Worm (Caenorhabditis elegans) whole organism, L2 larva: ENCODE data around the gene F31F6.1.
A peak's percentile ranks its signal among the peaks of the same experiment; 100 is the strongest.

Experiments used
- C34F6.9 ChIP-seq: fragments of 150-350 bp; optimal IDR thresholded peaks from 2 replicates; lab custom pipeline; 2014; ENCODE audit warnings: missing biosample characterization, missing genetic modification characterization
- F13H6.1 ChIP-seq: sonication (generic microtip); optimal IDR thresholded peaks from 2 replicates; lab custom pipeline; 2016; ENCODE audit warnings: missing genetic modification characterization, missing compliant biosample characterization
- R02D3.7 ChIP-seq: fragments of 150-350 bp; optimal IDR thresholded peaks from 2 replicates; lab custom pipeline; 2014; ENCODE audit warnings: missing biosample characterization, missing genetic modification characterization
- ZK546.5 ChIP-seq: sonication (generic microtip); optimal IDR thresholded peaks from 2 replicates; lab custom pipeline; 2017; ENCODE audit warnings: missing biosample characterization, missing genetic modification characterization
- alr-1 ChIP-seq: fragments of 150-350 bp; optimal IDR thresholded peaks from 2 replicates; lab custom pipeline; 2014; ENCODE audit warnings: missing biosample characterization, missing genetic modification characterization
- ama-1 ChIP-seq: fragments of 150-350 bp; optimal IDR thresholded peaks from 2 replicates; lab custom pipeline; 2018; ENCODE audit warnings: inconsistent platforms
- blmp-1 ChIP-seq: sonication (generic microtip); optimal IDR thresholded peaks from 2 replicates; lab custom pipeline; 2017; ENCODE audit warnings: missing genetic modification characterization, mild to moderate bottlenecking, missing compliant biosample characterization, antibody characterized with exemption, moderate library complexity; ENCODE audit not compliant: insufficient read depth
- ceh-16 ChIP-seq: fragments of 150-350 bp; optimal IDR thresholded peaks from 2 replicates; lab custom pipeline; 2014; ENCODE audit warnings: missing biosample characterization, missing genetic modification characterization
- ceh-82 ChIP-seq: fragments of 150-350 bp; optimal IDR thresholded peaks from 2 replicates; lab custom pipeline; 2014; ENCODE audit warnings: missing biosample characterization, missing genetic modification characterization
- crh-2 ChIP-seq: sonication (generic microtip); optimal IDR thresholded peaks from 2 replicates; lab custom pipeline; 2017; ENCODE audit warnings: missing biosample characterization, missing genetic modification characterization
- egl-27 ChIP-seq: sonication (generic microtip); optimal IDR thresholded peaks from 3 replicates; lab custom pipeline; 2017; ENCODE audit warnings: missing biosample characterization, missing genetic modification reagents, missing genetic modification characterization
- elt-3 ChIP-seq: sonication (generic microtip); optimal IDR thresholded peaks from 2 replicates; lab custom pipeline; 2017; ENCODE audit warnings: missing biosample characterization, missing genetic modification characterization
- fos-1 ChIP-seq: fragments of 150-350 bp; optimal IDR thresholded peaks from 2 replicates; lab custom pipeline; 2014; ENCODE audit warnings: missing biosample characterization, missing genetic modification characterization
- gmeb-1 ChIP-seq: fragments of 150-350 bp; optimal IDR thresholded peaks from 2 replicates; lab custom pipeline; 2014; ENCODE audit warnings: missing biosample characterization, missing genetic modification characterization
- lin-11 ChIP-seq: fragments of 150-350 bp; sonication (generic microtip); optimal IDR thresholded peaks from 2 replicates; lab custom pipeline; 2014; ENCODE audit warnings: missing biosample characterization, missing genetic modification characterization, inconsistent platforms, mixed read lengths
- lin-13 ChIP-seq: fragments of 150-350 bp; optimal IDR thresholded peaks from 2 replicates; lab custom pipeline; 2014; ENCODE audit warnings: missing biosample characterization, missing genetic modification reagents, missing genetic modification characterization
- lin-39 ChIP-seq: fragments of 150-350 bp; optimal IDR thresholded peaks from 2 replicates; lab custom pipeline; 2014; ENCODE audit warnings: missing biosample characterization, missing genetic modification reagents, missing genetic modification characterization
- lsy-2 ChIP-seq, 2 experiments: fragments of 150-350 bp in 1 of 2; sonication (generic microtip) in 1 of 2; optimal IDR thresholded peaks; 2 replicates each; lab custom pipeline; 2014 to 2017; ENCODE audit warnings: missing biosample characterization in 2 of 2, missing genetic modification characterization in 2 of 2
- mab-5 ChIP-seq: fragments of 150-350 bp; optimal IDR thresholded peaks from 2 replicates; lab custom pipeline; 2014; ENCODE audit warnings: missing biosample characterization, missing genetic modification characterization
- mbf-1 ChIP-seq: sonication (generic microtip); optimal IDR thresholded peaks from 2 replicates; lab custom pipeline; 2017; ENCODE audit warnings: missing biosample characterization, missing genetic modification characterization
- mdl-1 ChIP-seq, 2 experiments: fragments of 150-350 bp in 1 of 2; sonication (generic microtip) in 1 of 2; optimal IDR thresholded peaks; 2 replicates each; lab custom pipeline; 2017; ENCODE audit warnings: missing biosample characterization in 2 of 2, missing genetic modification characterization in 2 of 2
- nhr-10 ChIP-seq: sonication (generic microtip); optimal IDR thresholded peaks from 2 replicates; lab custom pipeline; 2017; ENCODE audit warnings: missing biosample characterization, missing genetic modification characterization
- nhr-11 ChIP-seq: fragments of 150-350 bp; optimal IDR thresholded peaks from 2 replicates; lab custom pipeline; 2014; ENCODE audit warnings: missing biosample characterization, missing genetic modification characterization
- nhr-12 ChIP-seq: fragments of 150-350 bp; optimal IDR thresholded peaks from 2 replicates; lab custom pipeline; 2014; ENCODE audit warnings: missing biosample characterization, missing genetic modification characterization
- nhr-129 ChIP-seq: fragments of 150-350 bp; optimal IDR thresholded peaks from 2 replicates; lab custom pipeline; 2014; ENCODE audit warnings: missing biosample characterization, missing genetic modification characterization
- nhr-21 ChIP-seq: fragments of 150-350 bp; optimal IDR thresholded peaks from 2 replicates; lab custom pipeline; 2014; ENCODE audit warnings: missing biosample characterization, missing genetic modification characterization
- nhr-237 ChIP-seq: fragments of 150-350 bp; optimal IDR thresholded peaks from 2 replicates; lab custom pipeline; 2014; ENCODE audit warnings: missing biosample characterization, missing genetic modification characterization
- nhr-25 ChIP-seq: fragments of 150-350 bp; sonication (generic microtip); optimal IDR thresholded peaks from 3 replicates; lab custom pipeline; 2014; ENCODE audit warnings: missing biosample characterization, missing genetic modification characterization
- nhr-6 ChIP-seq: fragments of 150-350 bp; optimal IDR thresholded peaks from 2 replicates; lab custom pipeline; 2014; ENCODE audit warnings: missing biosample characterization, missing genetic modification characterization
- nhr-77 ChIP-seq: fragments of 150-350 bp; optimal IDR thresholded peaks from 2 replicates; lab custom pipeline; 2014; ENCODE audit warnings: missing biosample characterization, missing genetic modification characterization
- peb-1 ChIP-seq: fragments of 150-350 bp; optimal IDR thresholded peaks from 2 replicates; lab custom pipeline; 2014; ENCODE audit warnings: missing biosample characterization, missing genetic modification characterization
- sem-4 ChIP-seq: fragments of 150-350 bp; optimal IDR thresholded peaks from 2 replicates; lab custom pipeline; 2014; ENCODE audit warnings: missing biosample characterization, missing genetic modification reagents, missing genetic modification characterization
- skn-1 ChIP-seq: sonication (generic microtip); optimal IDR thresholded peaks from 2 replicates; lab custom pipeline; 2017; ENCODE audit warnings: missing biosample characterization, missing genetic modification characterization
- sma-3 ChIP-seq: sonication (generic microtip); optimal IDR thresholded peaks from 2 replicates; lab custom pipeline; 2016; ENCODE audit warnings: missing genetic modification reagents, missing genetic modification characterization, missing compliant biosample characterization
- sma-9 ChIP-seq, 2 experiments: fragments of 150-350 bp in 1 of 2; sonication (generic microtip) in 1 of 2; optimal IDR thresholded peaks; 2 replicates each; lab custom pipeline; 2014 to 2016; ENCODE audit warnings: missing genetic modification characterization in 2 of 2, mild to moderate bottlenecking in 1 of 2, missing biosample characterization in 1 of 2, missing compliant biosample characterization in 1 of 2, missing genetic modification reagents in 1 of 2, moderate library complexity in 1 of 2
- snpc-4 ChIP-seq: fragments of 150-350 bp; optimal IDR thresholded peaks from 2 replicates; lab custom pipeline; 2014; ENCODE audit warnings: missing biosample characterization, missing genetic modification characterization
- unc-55 ChIP-seq: fragments of 150-350 bp; sonication (generic microtip); optimal IDR thresholded peaks from 3 replicates; lab custom pipeline; 2014; ENCODE audit warnings: missing biosample characterization, missing genetic modification reagents, missing genetic modification characterization
- unc-62 ChIP-seq: fragments of 150-350 bp; optimal IDR thresholded peaks from 2 replicates; lab custom pipeline; 2014; ENCODE audit warnings: missing biosample characterization, missing genetic modification reagents, missing genetic modification characterization
- zag-1 ChIP-seq: fragments of 150-350 bp; optimal IDR thresholded peaks from 2 replicates; lab custom pipeline; 2014; ENCODE audit warnings: missing biosample characterization, missing genetic modification characterization
- ztf-1 ChIP-seq: fragments of 200-800 bp; sonication (Bioruptor generic); conservative IDR thresholded peaks from 2 replicates; pipeline ENCODE4 v1.3.6; 2022; ENCODE audit warnings: missing genetic modification characterization, missing compliant biosample characterization
- ztf-11 ChIP-seq: sonication (generic microtip); optimal IDR thresholded peaks from 2 replicates; lab custom pipeline; 2017; ENCODE audit warnings: missing biosample characterization, missing genetic modification characterization
- ztf-4 ChIP-seq: fragments of 150-350 bp; optimal IDR thresholded peaks from 2 replicates; lab custom pipeline; 2014; ENCODE audit warnings: missing biosample characterization, missing genetic modification characterization

The F31F6.1 gene

ce11 chrX:14841030-14841429 lies 27.1 kb downstream of the F31F6.1 start (continued):
- TF ChIP-seq lin-39: peak; percentile 50
- TF ChIP-seq, all 48 proteins: peak for 31

- TF ChIP-seq sma-9 (GFP tag; optimal IDR thresholded peaks at IDR 0.05; lab: Kevin White, UChicago) (peak; percentile 2), sma-9 (tag; optimal IDR thresholded peaks at IDR 0.05; lab: Kevin White, UChicago) (no peak), lin-13 (GFP tag; lab: Kevin White, UChicago) (no peak), nhr-237 (tag; lab: Kevin White, UChicago) (no peak), peb-1 (no peak)
- TF ChIP-seq, all 48 proteins: peak for 1
Observed at ce11 chrX:14838339-14838738, 29.8 kb downstream of the F31F6.1 start.

ce11 chrX:14831531-14831930 lies 36.6 kb downstream of the F31F6.1 start, which contains the start of gene dpf-2:
dpf-2 (plus strand) TSS chrX:14831831.
- TF ChIP-seq sma-9 (GFP tag; optimal IDR thresholded peaks at IDR 0.05; lab: Kevin White, UChicago) (no peak), sma-9 (tag; optimal IDR thresholded peaks at IDR 0.05; lab: Kevin White, UChicago) (no peak), blmp-1 (tag; lab: Kevin White, UChicago) (no peak)

DNA sequence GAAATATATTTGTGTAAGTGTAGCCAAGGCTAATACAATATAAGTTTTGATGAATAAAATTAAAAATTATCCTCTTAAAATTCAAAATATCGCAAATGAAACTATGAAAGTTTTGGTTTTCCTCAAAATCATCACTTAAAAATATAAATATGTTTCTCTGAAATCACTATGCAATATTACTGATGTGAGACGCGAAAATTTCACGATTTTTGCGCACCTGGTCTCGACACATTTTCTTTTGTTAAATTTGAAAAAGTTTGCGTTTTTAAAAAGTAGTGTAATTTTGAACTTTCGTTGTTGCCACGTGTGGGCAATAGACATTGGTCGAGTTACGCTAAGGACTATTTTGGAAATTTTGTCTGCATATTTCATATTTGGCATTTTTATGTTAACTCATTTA lies 39.3 kb downstream of the F31F6.1 start:
- no peak for TF ChIP-seq F13H6.1 (tag; lab: Kevin White, UChicago)
- TF ChIP-seq lsy-2 (tag; optimal IDR thresholded peaks at IDR 0.05; lab: Kevin White, UChicago): no peak
- TF ChIP-seq sma-9 (GFP tag; optimal IDR thresholded peaks at IDR 0.05; lab: Kevin White, UChicago): no peak
- no peak for TF ChIP-seq sma-9 (tag; optimal IDR thresholded peaks at IDR 0.05; lab: Kevin White, UChicago)
- no peak for TF ChIP-seq ceh-16

- TF ChIP-seq nhr-25 (tag; lab: Kevin White, UChicago) (peak; percentile 77), mdl-1 (tag; optimal IDR thresholded peaks at IDR 0.05; lab: Kevin White, UChicago) (peak; percentile 62 to 71), crh-2 (peak; percentile 91), lin-11 (peak; percentile 78), ztf-1 (no peak), snpc-4 (peak; percentile 12), unc-55 (GFP tag; lab: Kevin White, UChicago) (peak; percentile 63), R02D3.7 (no peak), nhr-21 (peak; percentile 21), lsy-2 (tag; optimal IDR thresholded peaks at IDR 0.05; lab: Kevin White, UChicago) (peak in 1 of 2 experiments; percentile 75), skn-1 (no peak), mab-5 (no peak), fos-1 (tag; lab: Kevin White, UChicago) (peak; percentile 86), gmeb-1 (peak; percentile 16), F13H6.1 (tag; lab: Kevin White, UChicago) (peak; percentile 77), zag-1 (tag; lab: Kevin White, UChicago) (peak; percentile 16), ZK546.5 (no peak), nhr-77 (tag; lab: Kevin White, UChicago) (no peak), ama-1 (lab: Kevin White, UChicago) (no peak), ceh-16 (peak; percentile 5), nhr-129 (tag; lab: Kevin White, UChicago) (peak; percentile 53), sma-9 (GFP tag; optimal IDR thresholded peaks at IDR 0.05; lab: Kevin White, UChicago) (peak; percentile 78), sma-9 (tag; optimal IDR thresholded peaks at IDR 0.05; lab: Kevin White, UChicago) (no peak), sma-3 (peak; percentile 70), nhr-10 (no peak), nhr-6 (tag; lab: Kevin White, UChicago) (peak; percentile 8), ztf-11 (no peak), alr-1 (no peak), blmp-1 (tag; lab: Kevin White, UChicago) (peak; percentile 10), ceh-82 (no peak), sem-4 (tag; lab: Kevin White, UChicago) (peak; percentile 15), peb-1 (no peak), ztf-4 (no peak), nhr-12 (no peak), nhr-237 (tag; lab: Kevin White, UChicago) (no peak), C34F6.9 (tag; lab: Kevin White, UChicago) (peak; percentile 84), elt-3 (no peak), lin-13 (GFP tag; lab: Kevin White, UChicago) (peak; percentile 46), egl-27 (tag; lab: Kevin White, UChicago) (no peak), nhr-11 (tag; lab: Kevin White, UChicago) (no peak), mbf-1 (no peak), unc-62 (GFP tag; lab: Kevin White, UChicago) (no peak)
- TF ChIP-seq, all 48 proteins: peak for 21
Observed at ce11 chrX:14824490-14825050, 43.5 kb downstream of the F31F6.1 start, which contains the start of gene mbk-1. mbk-1 (minus strand) TSS chrX:14824540.
